Worm (Caenorhabditis elegans): ENCODE measurements around the gene R12B2.6.

Gene R12B2.6

DNA sequence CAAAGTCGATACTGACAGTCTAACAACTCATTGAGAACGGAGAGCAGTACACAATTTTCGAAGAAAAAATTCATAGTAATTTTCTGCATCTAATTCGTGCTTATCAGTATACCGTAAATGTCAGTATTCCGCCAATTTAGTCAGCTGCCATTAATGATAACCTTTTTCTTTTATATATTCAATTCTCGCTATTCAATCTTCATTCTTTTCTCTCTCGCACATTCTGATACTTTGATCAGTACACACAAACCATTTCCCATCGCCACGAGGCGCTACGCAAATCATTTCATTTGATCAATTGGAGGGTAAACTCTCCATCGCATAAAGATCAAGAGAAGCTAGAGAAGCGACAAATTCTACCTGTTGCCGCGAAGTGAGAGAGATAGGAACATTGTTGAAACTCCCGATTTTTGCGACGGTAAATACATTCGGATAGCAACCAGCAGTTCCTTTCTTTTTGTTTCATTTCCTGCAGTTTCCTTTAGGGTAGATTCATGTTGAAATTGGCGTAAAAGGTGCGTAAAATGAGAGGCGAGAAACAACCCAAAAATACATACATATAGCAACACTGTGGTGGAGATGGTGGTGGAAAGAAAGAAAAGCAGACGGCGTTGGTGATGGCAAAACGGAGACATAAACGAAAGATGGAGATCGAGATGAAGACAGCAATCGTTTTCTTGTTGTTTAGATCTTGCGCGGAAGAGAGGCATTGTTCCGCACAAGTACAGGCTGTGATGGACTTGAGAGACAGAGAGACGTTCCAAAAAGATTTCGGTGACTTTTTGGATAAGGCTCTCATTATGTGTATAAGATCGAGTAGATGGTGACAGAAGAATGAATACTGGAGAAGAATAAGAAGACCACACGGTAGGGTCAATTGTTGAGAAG is 4.5 kb upstream of the R12B2.6 start (continued):
- TF ChIP-seq nhr-48 (tag; optimal IDR thresholded peaks at IDR 0.05) (peak; percentile 81), nhr-42 (GFP tag; IDR thresholded peaks at IDR 0.05) (no peak), nhr-77 (tag; optimal IDR thresholded peaks at IDR 0.05) (peak; percentile 77)

DNA sequence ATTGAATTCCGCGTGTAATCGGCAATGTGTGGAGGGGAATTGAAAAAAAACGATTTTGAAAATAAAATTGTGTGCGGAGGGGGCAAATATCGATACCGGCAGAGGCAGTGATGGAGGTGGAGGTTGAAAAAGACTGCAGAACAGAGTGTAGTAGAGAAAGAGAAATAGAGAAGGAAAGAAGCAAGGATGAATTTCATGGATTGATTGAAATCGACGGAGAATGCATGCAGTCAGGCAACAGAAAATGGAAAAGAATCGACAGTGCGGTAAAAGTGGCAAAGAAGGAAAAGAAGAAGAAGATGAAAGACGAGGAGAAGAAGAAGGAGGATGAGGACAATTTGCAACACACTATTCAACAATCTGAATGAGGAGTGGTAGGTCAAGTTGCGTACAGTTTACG is 2.9 kb upstream of the R12B2.6 start, which contains the start of gene W04D12.1:
Gene W04D12.1, plus strand, starts transcription at position 111 of the 400 bp plus-strand sequence.
- TF ChIP-seq ZK337.2 (GFP tag; IDR thresholded peaks at IDR 0.05) (0 out of 2 replicates have a peak, but pooled peaks have one; percentile 15), ztf-7 (tag; optimal IDR thresholded peaks at IDR 0.05) (no peak), snpc-1.2 (GFP tag; IDR thresholded peaks at IDR 0.05) (0 out of 2 replicates have a peak, but pooled peaks have one; percentile 32), unc-62 (GFP tag; optimal IDR thresholded peaks at IDR 0.05 in 1 of 2) (peak in 1 of 2 experiments; percentile 63), unc-62 (tag; optimal IDR thresholded peaks at IDR 0.05) (no peak)

DNA sequence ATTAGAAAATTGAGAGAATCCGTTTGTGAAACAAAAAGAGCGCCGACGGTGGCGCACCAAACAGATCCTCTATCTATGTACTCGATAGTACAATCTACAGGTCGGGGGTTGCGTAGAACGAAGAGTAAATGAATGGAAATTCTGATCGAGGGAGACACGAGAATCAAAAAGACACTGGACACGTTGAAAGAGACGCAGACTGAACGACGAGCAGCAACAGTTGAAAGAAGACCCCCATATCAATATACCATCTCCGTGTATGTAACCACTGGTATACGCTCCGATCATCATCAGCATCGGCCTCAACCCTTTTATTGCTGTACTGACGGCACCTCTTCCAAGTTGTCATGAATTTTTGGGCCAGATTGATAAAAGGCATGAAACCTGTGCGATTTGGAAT is 2.3 kb upstream of the R12B2.6 start:
- TF ChIP-seq mdl-1 (tag; optimal IDR thresholded peaks at IDR 0.05): peak in 1 of 2 experiments; percentile 2
- peak in 1 of 2 experiments; percentile 86 for TF ChIP-seq unc-62 (GFP tag; optimal IDR thresholded peaks at IDR 0.05 in 1 of 2)
- no peak for TF ChIP-seq unc-62 (tag; optimal IDR thresholded peaks at IDR 0.05)
- TF ChIP-seq daf-16 (GFP tag; optimal IDR thresholded peaks at IDR 0.05): no peak
- peak; percentile 30 for TF ChIP-seq daf-16 (tag; optimal IDR thresholded peaks at IDR 0.05)
- TF ChIP-seq snpc-1.2 (GFP tag; IDR thresholded peaks at IDR 0.05): no peak

DNA sequence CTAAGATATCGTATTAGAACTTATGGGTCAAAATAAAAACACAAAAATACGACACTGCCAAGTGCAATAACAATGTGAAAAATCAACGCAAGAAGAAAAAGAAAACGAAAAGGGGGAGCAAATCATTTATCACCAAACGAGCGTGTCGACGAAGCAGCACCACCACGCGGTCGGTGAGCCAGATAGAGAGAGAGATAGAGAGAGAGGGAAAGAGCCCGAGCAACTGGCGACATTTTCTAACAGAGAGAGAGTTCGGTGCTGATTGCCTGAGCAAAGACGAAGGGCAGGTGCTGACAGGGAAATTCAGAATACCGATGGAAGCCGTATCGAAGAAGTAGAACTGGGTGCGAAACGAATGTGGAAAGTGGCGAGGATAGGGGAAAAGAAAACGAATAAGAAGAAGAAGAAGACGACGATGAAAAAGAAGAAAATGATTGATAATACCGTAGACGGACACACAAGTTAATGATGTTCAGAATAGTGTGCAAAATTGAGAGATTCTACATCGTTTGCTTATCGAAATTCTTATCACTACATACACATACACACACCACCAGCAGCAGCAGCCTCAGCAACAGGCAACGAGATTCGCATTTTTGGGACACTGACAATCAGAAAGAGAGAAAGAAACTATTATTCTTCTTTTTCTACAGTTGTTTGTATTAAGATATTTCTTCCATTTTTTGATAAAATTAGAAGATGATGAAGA is 1.4 kb upstream of the R12B2.6 start:
- TF ChIP-seq rbr-2 (tag; optimal IDR thresholded peaks at IDR 0.05) (no peak), spr-1 (tag; optimal IDR thresholded peaks at IDR 0.05) (no peak), F37D6.2 (tag; optimal IDR thresholded peaks at IDR 0.05) (no peak), mep-1 (tag; optimal IDR thresholded peaks at IDR 0.05) (peak; percentile 27), ceh-20 (GFP tag; IDR thresholded peaks at IDR 0.05) (peak; percentile 13; the same call in 1 of the 2 replicates), F49E8.2 (tag; optimal IDR thresholded peaks at IDR 0.05; ENCODE audit: borderline replicate concordance) (no peak), ceh-82 (tag; optimal IDR thresholded peaks at IDR 0.05) (no peak), dmd-6 (GFP tag; IDR thresholded peaks at IDR 0.05) (peak; percentile 71), hif-1 (tag; optimal IDR thresholded peaks at IDR 0.05) (no peak), fkh-10 (GFP tag; optimal IDR thresholded peaks at IDR 0.05) (no peak), pha-4 (GFP tag; IDR thresholded peaks at IDR 0.05) (no peak), pha-4 (tag; optimal IDR thresholded peaks at IDR 0.05) (no peak), ctbp-1 (GFP tag; IDR thresholded peaks at IDR 0.05) (no peak), cey-2 (tag; optimal IDR thresholded peaks at IDR 0.05; ENCODE audit: borderline replicate concordance, insufficient read depth) (no peak), mes-2 (tag; optimal IDR thresholded peaks at IDR 0.05; ENCODE audit: poor library complexity, severe bottlenecking) (peak; percentile 66), Y5F2A.4 (GFP tag; optimal IDR thresholded peaks at IDR 0.05) (no peak), nhr-237 (tag; optimal IDR thresholded peaks at IDR 0.05) (no peak), php-3 (GFP tag; IDR thresholded peaks at IDR 0.05) (no peak), pqm-1 (tag; optimal IDR thresholded peaks at IDR 0.05) (peak; percentile 91), lir-3 (tag; optimal IDR thresholded peaks at IDR 0.05) (no peak), unc-62 (GFP tag; optimal IDR thresholded peaks at IDR 0.05 in 1 of 2) (peak in 1 of 2 experiments; percentile 88), unc-62 (tag; optimal IDR thresholded peaks at IDR 0.05) (no peak), set-16 (GFP tag; IDR thresholded peaks at IDR 0.05) (peak; percentile 50), F10B5.3 (tag; optimal IDR thresholded peaks at IDR 0.05) (no peak), daf-16 (GFP tag; optimal IDR thresholded peaks at IDR 0.05) (peak in 1 of 2 experiments; percentile 1), daf-16 (tag; optimal IDR thresholded peaks at IDR 0.05) (peak; percentile 69), tra-1 (GFP tag; IDR thresholded peaks at IDR 0.05) (peak; percentile 41; the same call in 1 of the 2 replicates), madf-9 (GFP tag; conservative IDR thresholded peaks at IDR 0.05) (no peak), lin-38 (GFP tag; IDR thresholded peaks at IDR 0.05) (no peak), lin-39 (tag; optimal IDR thresholded peaks at IDR 0.05) (no peak), nhr-10 (tag; optimal IDR thresholded peaks at IDR 0.05) (no peak), aha-1 (tag) (peak; percentile 68), mxl-2 (GFP tag; conservative IDR thresholded peaks at IDR 0.05) (no peak), lin-13 (GFP tag; optimal IDR thresholded peaks at IDR 0.05) (no peak)
